Worm (Caenorhabditis elegans) whole organism, L1 larva: ENCODE results near the gene mrpl-55.

Experiments
- C04F5.9 ChIP-seq: sonication (generic microtip); optimal IDR thresholded peaks from 2 replicates; lab custom pipeline; 2016; ENCODE audit warnings: missing genetic modification characterization, missing compliant biosample characterization
- C16A3.4 ChIP-seq: fragments of 150-350 bp; optimal IDR thresholded peaks from 2 replicates; lab custom pipeline; 2014; ENCODE audit warnings: missing biosample characterization, missing genetic modification characterization
- C34B4.2 ChIP-seq: sonication (generic microtip); optimal IDR thresholded peaks from 2 replicates; lab custom pipeline; 2017; ENCODE audit warnings: mild to moderate bottlenecking, missing genetic modification characterization, missing compliant biosample characterization
- aha-1 ChIP-seq: fragments of 150-350 bp; optimal IDR thresholded peaks from 2 replicates; lab custom pipeline; 2014; ENCODE audit warnings: missing biosample characterization, missing genetic modification characterization
- alr-1 ChIP-seq: fragments of 200-800 bp; sonication (Bioruptor generic); optimal IDR thresholded peaks from 2 replicates; lab custom pipeline; 2018; ENCODE audit warnings: borderline replicate concordance, mild to moderate bottlenecking, missing genetic modification characterization, missing compliant biosample characterization
- ces-1 ChIP-seq: fragments of 150-350 bp; optimal IDR thresholded peaks from 2 replicates; lab custom pipeline; 2014; ENCODE audit warnings: missing biosample characterization, missing genetic modification reagents, missing genetic modification characterization
- efl-1 ChIP-seq, 4 experiments: fragments of 150-350 bp; optimal IDR thresholded peaks in 3 of 4; peaks in 1 of 4; 1 replicate in 1 of 4; 2 replicates in 3 of 4; lab custom pipeline; 2014; ENCODE audit warnings: missing biosample characterization in 2 of 4, missing genetic modification characterization in 2 of 4, missing genetic modification reagents in 2 of 4
- egl-13 ChIP-seq: sonication (generic microtip); optimal IDR thresholded peaks from 2 replicates; lab custom pipeline; 2016; ENCODE audit warnings: missing genotype, missing genetic modification reagents, missing genetic modification characterization, missing compliant biosample characterization
- egl-27 ChIP-seq, 2 experiments: fragments of 150-350 bp in 1 of 2; sonication (generic microtip); optimal IDR thresholded peaks; 3 replicates each; lab custom pipeline; 2017 to 2018; ENCODE audit warnings: missing biosample characterization in 2 of 2, missing genetic modification characterization in 2 of 2, missing genetic modification reagents in 2 of 2
- elt-3 ChIP-seq, 6 experiments: fragments of 150-350 bp in 1 of 6; sonication (generic microtip); optimal IDR thresholded peaks; 2 replicates each; lab custom pipeline; 2017 to 2018; ENCODE audit warnings: missing biosample characterization in 6 of 6, missing genetic modification characterization in 6 of 6, inconsistent platforms in 1 of 6
- ets-5 ChIP-seq: fragments of 200-800 bp; sonication (Bioruptor generic); IDR thresholded peaks from 2 replicates; pipeline ENCODE4 v1.3.6; 2022; ENCODE audit warnings: missing genetic modification characterization, missing compliant biosample characterization
- fkh-4 ChIP-seq: sonication (generic microtip); optimal IDR thresholded peaks from 2 replicates; lab custom pipeline; 2016; ENCODE audit warnings: missing compliant biosample characterization, missing genetic modification characterization, borderline replicate concordance
- fkh-8 ChIP-seq: sonication (generic microtip); optimal IDR thresholded peaks from 2 replicates; lab custom pipeline; 2016; ENCODE audit warnings: mild to moderate bottlenecking, missing genetic modification characterization, missing compliant biosample characterization
- fos-1 ChIP-seq: fragments of 150-350 bp; optimal IDR thresholded peaks from 2 replicates; lab custom pipeline; 2014; ENCODE audit warnings: missing biosample characterization, missing genetic modification characterization
- grh-1 ChIP-seq: fragments of 200-800 bp; sonication (Bioruptor generic); IDR thresholded peaks from 2 replicates; pipeline ENCODE4 v1.3.6; 2022; ENCODE audit warnings: missing genetic modification reagents, missing genetic modification characterization, missing compliant biosample characterization
- irx-1 ChIP-seq: sonication (generic microtip); optimal IDR thresholded peaks from 2 replicates; lab custom pipeline; 2016; ENCODE audit warnings: missing genetic modification characterization, missing compliant biosample characterization
- jun-1 ChIP-seq: fragments of 150-350 bp; optimal IDR thresholded peaks from 2 replicates; lab custom pipeline; 2014; ENCODE audit warnings: missing biosample characterization, missing genetic modification reagents, missing genetic modification characterization
- lin-39 ChIP-seq: fragments of 150-350 bp; optimal IDR thresholded peaks from 2 replicates; lab custom pipeline; 2014; ENCODE audit warnings: missing biosample characterization, missing genetic modification reagents, missing genetic modification characterization
- lsy-2 ChIP-seq, 2 experiments: fragments of 150-350 bp; optimal IDR thresholded peaks; 2 replicates each; lab custom pipeline; 2014; ENCODE audit warnings: missing biosample characterization in 2 of 2, missing genetic modification characterization in 2 of 2
- mab-9 ChIP-seq: fragments of 200-800 bp; sonication (Bioruptor generic); IDR thresholded peaks from 2 replicates; pipeline ENCODE4 v1.3.6; 2022; ENCODE audit warnings: missing genetic modification reagents, missing genetic modification characterization, missing compliant biosample characterization
- nhr-11 ChIP-seq: fragments of 150-350 bp; optimal IDR thresholded peaks from 2 replicates; lab custom pipeline; 2014; ENCODE audit warnings: missing biosample characterization, missing genetic modification characterization
- nhr-77 ChIP-seq: fragments of 150-350 bp; optimal IDR thresholded peaks from 2 replicates; lab custom pipeline; 2014; ENCODE audit warnings: missing biosample characterization, missing genetic modification characterization
- nhr-84 ChIP-seq: sonication (generic microtip); optimal IDR thresholded peaks from 2 replicates; lab custom pipeline; 2017; ENCODE audit warnings: missing biosample characterization, missing genetic modification characterization
- sptf-1 ChIP-seq: fragments of 150-350 bp; optimal IDR thresholded peaks from 2 replicates; lab custom pipeline; 2014; ENCODE audit warnings: missing biosample characterization, missing genetic modification characterization
- sup-37 ChIP-seq: fragments of 200-800 bp; sonication (Bioruptor generic); optimal IDR thresholded peaks from 2 replicates; lab custom pipeline; 2018; ENCODE audit warnings: mild to moderate bottlenecking, missing genetic modification characterization, missing compliant biosample characterization
- unc-130 ChIP-seq: fragments of 150-350 bp; optimal IDR thresholded peaks from 2 replicates; lab custom pipeline; 2017; ENCODE audit warnings: missing biosample characterization, missing genetic modification characterization, inconsistent platforms
- unc-98 ChIP-seq: fragments of 200-800 bp; sonication (Bioruptor generic); IDR thresholded peaks from 2 replicates; pipeline ENCODE4 v1.3.6; 2022; ENCODE audit warnings: missing genetic modification characterization, missing compliant biosample characterization
- vab-15 ChIP-seq: sonication (generic microtip); optimal IDR thresholded peaks from 2 replicates; lab custom pipeline; 2017; ENCODE audit warnings: missing genotype, mild to moderate bottlenecking, missing genetic modification characterization, missing compliant biosample characterization
- xbp-1 ChIP-seq: sonication (generic microtip); optimal IDR thresholded peaks from 2 replicates; lab custom pipeline; 2016; ENCODE audit warnings: missing genetic modification characterization, missing compliant biosample characterization
- zag-1 ChIP-seq: fragments of 150-350 bp; optimal IDR thresholded peaks from 2 replicates; lab custom pipeline; 2014; ENCODE audit warnings: missing biosample characterization, missing genetic modification characterization
- ztf-4 ChIP-seq: fragments of 150-350 bp; optimal IDR thresholded peaks from 2 replicates; lab custom pipeline; 2014; ENCODE audit warnings: missing biosample characterization, missing genetic modification characterization

mrpl-55 gene

DNA sequence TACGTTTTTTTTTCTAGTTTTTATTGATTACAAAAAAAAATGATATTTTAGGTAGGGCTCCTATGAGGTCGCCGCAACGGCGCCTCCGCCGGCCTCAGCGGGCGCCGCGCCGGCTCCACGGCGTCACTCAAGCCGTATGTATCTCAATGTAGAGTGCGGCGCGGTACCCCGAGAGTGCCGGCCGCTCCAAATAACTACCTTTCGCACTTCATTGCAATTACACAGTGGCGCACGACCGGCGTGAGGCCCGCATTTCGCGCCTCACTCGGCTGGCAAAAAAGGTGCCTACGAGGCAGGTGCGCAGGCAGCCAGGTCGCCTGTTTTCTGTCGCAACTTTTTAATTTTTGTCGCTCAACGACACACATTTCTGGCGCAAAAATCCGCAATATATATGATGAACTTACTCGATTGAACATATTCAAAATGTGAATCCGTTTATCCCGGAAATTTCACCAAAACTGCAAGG, 16.9 kb downstream of the mrpl-55 start, which contains the start of gene M04G7.2:
Gene M04G7.2, minus strand, starts transcription at position 416 of the 466 bp plus-strand sequence.
- no peak for TF ChIP-seq fkh-4 (tag; lab: Kevin White, UChicago)
- TF ChIP-seq xbp-1 (tag; lab: Kevin White, UChicago), result no peak
- TF ChIP-seq grh-1, result no peak
- no peak for TF ChIP-seq fkh-8 (tag; lab: Kevin White, UChicago)
- no peak for TF ChIP-seq unc-98 (GFP tag; lab: Robert Waterston, UW)
- no peak for TF ChIP-seq sup-37
- no peak for TF ChIP-seq nhr-84 (tag; lab: Kevin White, UChicago)
- no peak for TF ChIP-seq vab-15
- no peak for TF ChIP-seq aha-1 (tag; lab: Kevin White, UChicago)
- no peak for TF ChIP-seq alr-1 (tag; lab: Kevin White, UChicago)
- no peak for TF ChIP-seq sptf-1 (tag; lab: Kevin White, UChicago)
- no peak for TF ChIP-seq nhr-11 (tag; lab: Kevin White, UChicago)
- TF ChIP-seq lsy-2 (tag; optimal IDR thresholded peaks at IDR 0.05; lab: Kevin White, UChicago), result no peak

ce11 chrIV:462050-462449, 18.3 kb downstream of the mrpl-55 start:
- TF ChIP-seq ztf-4, result no peak
- no peak for TF ChIP-seq xbp-1 (tag; lab: Kevin White, UChicago)
- TF ChIP-seq C34B4.2 (tag; lab: Kevin White, UChicago), result no peak
- no peak for TF ChIP-seq mab-9 (GFP tag; lab: Robert Waterston, UW)
- TF ChIP-seq ets-5 (GFP tag; lab: Robert Waterston, UW), result no peak
- TF ChIP-seq ces-1, result no peak

DNA sequence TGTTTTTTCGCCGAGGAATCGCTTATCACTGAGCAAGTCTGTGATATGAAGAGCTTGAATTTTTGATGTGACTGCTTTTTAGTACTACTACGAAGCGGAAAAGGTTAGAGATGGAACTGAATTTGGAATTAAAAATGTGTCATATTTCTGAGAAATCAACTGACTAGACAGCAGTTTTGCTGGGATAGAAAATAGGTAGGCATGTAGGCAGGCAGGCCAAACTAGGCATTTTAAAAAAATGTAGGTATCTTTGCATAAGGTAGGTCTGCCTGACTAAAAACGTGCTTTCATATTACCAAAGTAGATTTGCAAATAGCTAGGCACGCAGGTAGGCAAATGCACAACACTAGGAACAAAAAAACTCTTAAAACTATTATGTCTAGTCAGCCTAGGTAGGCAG, 22.8 kb downstream of the mrpl-55 start:
- TF ChIP-seq egl-27 (tag; optimal IDR thresholded peaks at IDR 0.05; lab: Kevin White, UChicago) (no peak), egl-13 (tag; lab: Kevin White, UChicago) (peak; percentile 52)

ce11 chrIV:467291-467690, 23.5 kb downstream of the mrpl-55 start:
- TF ChIP-seq jun-1 (tag; lab: Kevin White, UChicago) (no peak), irx-1 (no peak), efl-1 (optimal IDR thresholded peaks at IDR 0.05; lab: Kevin White, UChicago) (no peak), efl-1 (GFP tag; optimal IDR thresholded peaks at IDR 0.05 in 1 of 2; lab: Kevin White, UChicago) (peak in 1 of 2 experiments; percentile 9), C16A3.4 (tag; lab: Kevin White, UChicago) (no peak)
- TF ChIP-seq, all 84 proteins: peak for 1

DNA sequence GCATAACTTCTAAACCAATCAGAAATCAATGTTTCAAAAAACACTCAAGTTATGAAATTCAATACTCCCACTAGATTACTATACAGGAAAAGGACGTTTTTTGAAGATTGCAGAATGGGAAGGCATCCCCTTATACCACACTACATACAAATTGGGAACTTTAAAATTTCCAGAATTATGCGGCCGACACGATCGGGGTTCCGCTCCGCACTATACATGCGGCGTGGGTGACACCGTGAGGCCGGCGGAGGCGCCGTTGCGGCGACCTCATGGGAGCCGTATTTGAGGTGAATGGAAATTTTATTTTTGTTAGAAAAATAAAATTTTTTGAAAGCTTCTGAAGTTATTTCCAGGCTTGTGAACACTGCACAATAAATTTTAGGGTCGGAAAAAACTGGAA, 24.5 kb downstream of the mrpl-55 start:
- TF ChIP-seq unc-130 (tag; lab: Kevin White, UChicago), result no peak
- no peak for TF ChIP-seq ces-1
- TF ChIP-seq C04F5.9 (tag; lab: Kevin White, UChicago), result no peak
- no peak for TF ChIP-seq nhr-77
- TF ChIP-seq efl-1 (optimal IDR thresholded peaks at IDR 0.05; lab: Kevin White, UChicago), result no peak
- no peak for TF ChIP-seq efl-1 (GFP tag; optimal IDR thresholded peaks at IDR 0.05 in 1 of 2; lab: Kevin White, UChicago)
- no peak for TF ChIP-seq elt-3 (tag; optimal IDR thresholded peaks at IDR 0.05; lab: Kevin White, UChicago)

DNA sequence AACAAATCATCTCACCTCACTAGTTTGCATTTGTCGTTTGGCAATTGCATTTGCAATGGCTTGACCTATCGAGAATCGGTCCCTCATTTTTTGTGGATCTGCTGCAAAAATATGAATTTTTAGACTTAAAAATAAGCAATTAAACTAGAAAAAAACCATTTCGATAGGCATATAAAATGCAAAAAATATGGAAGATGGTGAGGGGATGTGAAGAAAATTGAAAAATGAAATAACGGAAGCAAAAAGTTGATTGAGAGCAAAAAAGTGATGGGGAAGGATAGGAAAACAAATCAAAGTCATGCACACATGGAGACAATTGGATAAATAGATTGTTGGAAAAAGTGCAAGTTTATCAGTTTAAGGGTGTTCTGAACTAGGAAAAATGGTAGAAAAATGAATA, 37.3 kb downstream of the mrpl-55 start, which contains the start of gene npr-37:
Gene npr-37, minus strand, starts transcription at position 101 of the 400 bp plus-strand sequence.
- TF ChIP-seq lin-39 (tag; lab: Kevin White, UChicago), result no peak
- TF ChIP-seq zag-1 (tag; lab: Kevin White, UChicago), result no peak
- TF ChIP-seq fos-1 (tag; lab: Kevin White, UChicago), result no peak
